Fruit fly (Drosophila melanogaster) whole organism, prepupa: Measurements from ENCODE around the gene Nepl18.

Experiments used
- Blimp-1 ChIP-seq: fragments of 200-800 bp; sonication (Bioruptor generic); optimal IDR thresholded peaks from 3 replicates; lab custom pipeline; 2017; ENCODE audit warnings: missing biosample characterization, missing genetic modification characterization, mild to moderate bottlenecking, moderate library complexity, missing genetic modification reagents
- CG10631 ChIP-seq: fragments of 200-800 bp; sonication (Bioruptor generic); optimal IDR thresholded peaks from 2 replicates; lab custom pipeline; 2016; ENCODE audit warnings: missing biosample characterization, missing genetic modification characterization
- CG10669 ChIP-seq: fragments of 200-800 bp; sonication (Bioruptor generic); optimal IDR thresholded peaks from 3 replicates; lab custom pipeline; 2018; ENCODE audit warnings: missing biosample characterization, mild to moderate bottlenecking, missing genetic modification characterization, moderate library complexity
- CG11294 ChIP-seq: fragments of 200-800 bp; sonication (Bioruptor generic); IDR thresholded peaks from 2 replicates; pipeline ENCODE4 v1.3.6; 2022; ENCODE audit warnings: missing biosample characterization, missing genetic modification characterization
- CG11902 ChIP-seq: fragments of 200-800 bp; sonication (Bioruptor generic); optimal IDR thresholded peaks from 3 replicates; lab custom pipeline; 2016; ENCODE audit warnings: missing biosample characterization, missing genetic modification characterization
- CG15336 ChIP-seq: fragments of 200-800 bp; sonication (Bioruptor generic); IDR thresholded peaks from 2 replicates; pipeline ENCODE4 v1.3.6; 2022; ENCODE audit warnings: missing biosample characterization, missing genetic modification characterization
- CG16779 ChIP-seq: fragments of 200-800 bp; sonication (Bioruptor generic); optimal IDR thresholded peaks from 3 replicates; lab custom pipeline; 2017; ENCODE audit warnings: missing biosample characterization, mild to moderate bottlenecking, missing genetic modification characterization
- CG3032 ChIP-seq: fragments of 200-800 bp; optimal IDR thresholded peaks from 2 replicates; lab custom pipeline; 2019; ENCODE audit warnings: missing biosample characterization, mild to moderate bottlenecking, missing genetic modification characterization, moderate library complexity
- CG31627 ChIP-seq: fragments of 200-800 bp; sonication (Bioruptor generic); optimal IDR thresholded peaks from 3 replicates; lab custom pipeline; 2016; ENCODE audit warnings: missing biosample characterization, missing genetic modification characterization
- CG32006 ChIP-seq: fragments of 200-800 bp; sonication (Bioruptor generic); optimal IDR thresholded peaks from 3 replicates; lab custom pipeline; 2017; ENCODE audit warnings: missing biosample characterization, mild to moderate bottlenecking, missing genetic modification characterization
- CG34406 ChIP-seq: fragments of 200-800 bp; sonication (Bioruptor generic); optimal IDR thresholded peaks from 3 replicates; lab custom pipeline; 2016; ENCODE audit warnings: missing biosample characterization, missing genetic modification characterization
- CG3919 ChIP-seq: fragments of 200-800 bp; sonication (Bioruptor generic); optimal IDR thresholded peaks from 3 replicates; lab custom pipeline; 2016; ENCODE audit warnings: missing biosample characterization, missing genetic modification characterization
- CG4318 ChIP-seq: fragments of 200-800 bp; sonication (Bioruptor generic); optimal IDR thresholded peaks from 3 replicates; lab custom pipeline; 2017; ENCODE audit warnings: missing biosample characterization, mild to moderate bottlenecking, missing genetic modification characterization
- CG6163 ChIP-seq: fragments of 200-800 bp; sonication (Bioruptor generic); IDR thresholded peaks from 3 replicates; pipeline ENCODE4 v1.3.6; 2022; ENCODE audit warnings: missing biosample characterization, missing genetic modification characterization
- CG6276 ChIP-seq: fragments of 200-800 bp; sonication (Bioruptor generic); optimal IDR thresholded peaks from 2 replicates; lab custom pipeline; 2017; ENCODE audit warnings: missing biosample characterization, mild to moderate bottlenecking, missing genetic modification characterization
- CG6808 ChIP-seq: fragments of 200-800 bp; sonication (Bioruptor generic); optimal IDR thresholded peaks from 3 replicates; lab custom pipeline; 2017; ENCODE audit warnings: missing biosample characterization, missing genetic modification characterization, mild to moderate bottlenecking, moderate library complexity, missing genetic modification reagents
- CG7368 ChIP-seq: fragments of 200-800 bp; sonication (Bioruptor generic); optimal IDR thresholded peaks from 3 replicates; lab custom pipeline; 2016; ENCODE audit warnings: missing biosample characterization, missing genetic modification characterization
- CG8119 ChIP-seq: fragments of 200-800 bp; sonication (Bioruptor generic); IDR thresholded peaks from 3 replicates; pipeline ENCODE4 v1.3.6; 2022; ENCODE audit warnings: missing biosample characterization, missing genetic modification characterization
- CG8319 ChIP-seq: fragments of 200-800 bp; sonication (Bioruptor generic); optimal IDR thresholded peaks from 3 replicates; lab custom pipeline; 2016; ENCODE audit warnings: missing biosample characterization, missing genetic modification characterization
- CG8632 ChIP-seq: fragments of 200-800 bp; sonication (Bioruptor generic); optimal IDR thresholded peaks from 3 replicates; lab custom pipeline; 2016; ENCODE audit warnings: missing biosample characterization, missing genetic modification characterization
- CG9139 ChIP-seq: fragments of 200-800 bp; sonication (Bioruptor generic); optimal IDR thresholded peaks from 3 replicates; lab custom pipeline; 2017; ENCODE audit warnings: missing biosample characterization, mild to moderate bottlenecking, missing genetic modification characterization
- Eip78C ChIP-seq: fragments of 200-800 bp; sonication (Bioruptor generic); peaks from one replicate; lab custom pipeline; 2016; ENCODE audit warnings: missing biosample characterization, missing genetic modification characterization
- Eip93F ChIP-seq: fragments of 200-800 bp; sonication (Bioruptor generic); optimal IDR thresholded peaks from 2 replicates; lab custom pipeline; 2016; ENCODE audit warnings: missing biosample characterization, mild to moderate bottlenecking, missing genetic modification characterization
- Ets21C ChIP-seq: fragments of 200-800 bp; sonication (Bioruptor generic); optimal IDR thresholded peaks from 3 replicates; lab custom pipeline; 2016; ENCODE audit warnings: missing biosample characterization, missing genetic modification characterization
- Ets96B ChIP-seq: fragments of 200-800 bp; optimal IDR thresholded peaks from 2 replicates; lab custom pipeline; 2019; ENCODE audit warnings: missing biosample characterization, mild to moderate bottlenecking, missing genetic modification characterization, moderate library complexity
- Gug ChIP-seq: fragments of 200-800 bp; sonication (Bioruptor generic); IDR thresholded peaks from 2 replicates; pipeline ENCODE4 v1.3.6; 2022; ENCODE audit warnings: missing biosample characterization, missing genetic modification characterization
- Hr38 ChIP-seq: sonication (Bioruptor generic); optimal IDR thresholded peaks from 2 replicates; lab custom pipeline; 2016; ENCODE audit warnings: missing biosample characterization, missing genetic modification characterization
- Hr4 ChIP-seq: fragments of 200-800 bp; sonication (Bioruptor generic); optimal IDR thresholded peaks from 3 replicates; lab custom pipeline; 2016; ENCODE audit warnings: missing biosample characterization, missing genetic modification characterization
- Lpt ChIP-seq: fragments of 200-800 bp; sonication (Bioruptor generic); optimal IDR thresholded peaks from 3 replicates; lab custom pipeline; 2016; ENCODE audit warnings: missing biosample characterization, missing genetic modification characterization
- Met ChIP-seq: fragments of 200-800 bp; sonication (Bioruptor generic); optimal IDR thresholded peaks from 3 replicates; lab custom pipeline; 2016; ENCODE audit warnings: missing biosample characterization, missing genetic modification characterization
- OdsH ChIP-seq: fragments of 200-800 bp; sonication (Bioruptor generic); optimal IDR thresholded peaks from 3 replicates; lab custom pipeline; 2016; ENCODE audit warnings: missing biosample characterization, missing genetic modification characterization
- Smox ChIP-seq: fragments of 200-800 bp; sonication (Bioruptor generic); optimal IDR thresholded peaks from 3 replicates; lab custom pipeline; 2016; ENCODE audit warnings: missing biosample characterization, missing genetic modification characterization
- Sox102F ChIP-seq: fragments of 200-800 bp; sonication (Bioruptor generic); optimal IDR thresholded peaks from 2 replicates; lab custom pipeline; 2016; ENCODE audit warnings: missing biosample characterization, mild to moderate bottlenecking, missing genetic modification characterization
- Sox15 ChIP-seq: fragments of 200-800 bp; sonication (Bioruptor generic); optimal IDR thresholded peaks from 3 replicates; lab custom pipeline; 2016; ENCODE audit warnings: missing biosample characterization, missing genetic modification characterization
- achi ChIP-seq: fragments of 200-800 bp; sonication (Bioruptor generic); optimal IDR thresholded peaks from 3 replicates; lab custom pipeline; 2016; ENCODE audit warnings: missing biosample characterization, missing genetic modification characterization
- dac ChIP-seq: fragments of 200-800 bp; sonication (Bioruptor generic); optimal IDR thresholded peaks from 2 replicates; lab custom pipeline; 2017; ENCODE audit warnings: missing biosample characterization, mild to moderate bottlenecking, missing genetic modification characterization
- dsx ChIP-seq: fragments of 200-800 bp; optimal IDR thresholded peaks from 3 replicates; lab custom pipeline; 2019; ENCODE audit warnings: missing biosample characterization, mild to moderate bottlenecking, missing genetic modification characterization, moderate library complexity; ENCODE audit not compliant: poor library complexity, severe bottlenecking
- eg ChIP-seq: fragments of 200-800 bp; sonication (Bioruptor generic); IDR thresholded peaks from 3 replicates; pipeline ENCODE4 v1.3.6; 2022; ENCODE audit warnings: missing biosample characterization, missing genetic modification characterization
- esn ChIP-seq: fragments of 200-800 bp; sonication (Bioruptor generic); optimal IDR thresholded peaks from 2 replicates; lab custom pipeline; 2016; ENCODE audit warnings: missing biosample characterization, mild to moderate bottlenecking, missing genetic modification characterization, moderate library complexity
- fd59A ChIP-seq: fragments of 200-800 bp; sonication (Bioruptor generic); optimal IDR thresholded peaks from 2 replicates; lab custom pipeline; 2017; ENCODE audit warnings: missing biosample characterization, mild to moderate bottlenecking, missing genetic modification characterization, missing genetic modification reagents
- fd85E ChIP-seq: fragments of 200-800 bp; sonication (Bioruptor generic); optimal IDR thresholded peaks from 3 replicates; lab custom pipeline; 2016; ENCODE audit warnings: missing biosample characterization, missing genetic modification characterization
- net ChIP-seq: fragments of 200-800 bp; sonication (Bioruptor generic); optimal IDR thresholded peaks from 3 replicates; lab custom pipeline; 2016; ENCODE audit warnings: missing biosample characterization, missing genetic modification characterization
- pdm3 ChIP-seq: fragments of 200-800 bp; sonication (Bioruptor generic); optimal IDR thresholded peaks from 3 replicates; lab custom pipeline; 2016; ENCODE audit warnings: missing biosample characterization, missing genetic modification characterization
- salr ChIP-seq, 2 experiments: fragments of 200-800 bp; sonication (Bioruptor generic); optimal IDR thresholded peaks; 3 replicates each; lab custom pipeline; 2016 to 2018; ENCODE audit warnings: missing biosample characterization in 2 of 2, missing genetic modification characterization in 2 of 2, mild to moderate bottlenecking in 1 of 2
- spab ChIP-seq: fragments of 200-800 bp; sonication (Bioruptor generic); optimal IDR thresholded peaks from 2 replicates; lab custom pipeline; 2017; ENCODE audit warnings: missing biosample characterization, mild to moderate bottlenecking, missing genetic modification characterization, missing genetic modification reagents
- svp ChIP-seq: fragments of 200-800 bp; sonication (Bioruptor generic); peaks from one replicate; lab custom pipeline; 2016; ENCODE audit warnings: missing biosample characterization, missing genetic modification characterization
- topi ChIP-seq: fragments of 200-800 bp; sonication (Bioruptor generic); optimal IDR thresholded peaks from 3 replicates; lab custom pipeline; 2016; ENCODE audit warnings: missing biosample characterization, missing genetic modification characterization

The Nepl18 gene

DNA sequence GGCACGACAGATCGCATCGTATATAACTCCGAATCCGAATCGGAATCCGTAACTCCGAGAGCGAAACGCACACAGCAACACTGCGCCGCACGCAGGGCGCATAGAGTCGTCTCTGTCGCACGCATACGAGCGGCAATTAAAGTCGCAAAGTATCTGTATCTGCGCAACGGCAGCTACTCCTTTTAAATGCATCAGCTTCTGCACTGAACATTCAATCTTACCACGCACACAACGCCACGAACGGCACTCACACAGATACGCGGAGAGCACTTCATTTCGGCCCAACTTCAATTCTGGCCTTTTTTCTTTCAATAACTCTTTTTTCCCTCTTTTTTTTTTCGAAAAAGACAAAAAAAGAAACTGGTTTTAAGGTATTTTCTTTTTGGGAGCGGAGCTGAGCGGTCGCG, 17.2 kb upstream of the Nepl18 start (continued):
- peak; percentile 14 for TF ChIP-seq dac (GFP tag; lab: Kevin White, UChicago)
- peak; percentile 85 for TF ChIP-seq eg (GFP tag; lab: Robert Waterston, UW)
- TF ChIP-seq Sox15 = no peak
- no peak for TF ChIP-seq svp (GFP tag; lab: Kevin White, UChicago)
- TF ChIP-seq CG31627 (GFP tag; lab: Kevin White, UChicago) = no peak
- TF ChIP-seq achi (GFP tag; lab: Kevin White, UChicago) = peak; percentile 59
- TF ChIP-seq CG8119 (GFP tag; lab: Robert Waterston, UW) = peak; percentile 86
- TF ChIP-seq CG6163 (GFP tag; lab: Robert Waterston, UW) = peak; percentile 92
- peak; percentile 72 for TF ChIP-seq CG3032 (tag; lab: Kevin White, UChicago)
- peak; percentile 30 for TF ChIP-seq OdsH
- peak; percentile 72 for TF ChIP-seq CG3919 (GFP tag; lab: Kevin White, UChicago)
- TF ChIP-seq Blimp-1 (GFP tag; lab: Kevin White, UChicago) = peak; percentile 30
- no peak for TF ChIP-seq CG11294
- TF ChIP-seq CG32006 (GFP tag; lab: Kevin White, UChicago) = peak; percentile 63
- peak; percentile 21 for TF ChIP-seq fd85E (GFP tag; lab: Kevin White, UChicago)
- TF ChIP-seq fd59A (GFP tag; lab: Kevin White, UChicago) = peak; percentile 69
- TF ChIP-seq Ets21C (GFP tag; lab: Kevin White, UChicago) = no peak
- TF ChIP-seq Hr38 = no peak
- peak; percentile 37 to 46 for TF ChIP-seq salr (GFP tag; optimal IDR thresholded peaks at IDR 0.05; lab: Kevin White, UChicago)
- peak; percentile 83 for TF ChIP-seq CG10669 (GFP tag; lab: Kevin White, UChicago)
- peak; percentile 29 for TF ChIP-seq topi (GFP tag; lab: Kevin White, UChicago)
- TF ChIP-seq CG9139 (GFP tag; lab: Kevin White, UChicago) = peak; percentile 97

DNA sequence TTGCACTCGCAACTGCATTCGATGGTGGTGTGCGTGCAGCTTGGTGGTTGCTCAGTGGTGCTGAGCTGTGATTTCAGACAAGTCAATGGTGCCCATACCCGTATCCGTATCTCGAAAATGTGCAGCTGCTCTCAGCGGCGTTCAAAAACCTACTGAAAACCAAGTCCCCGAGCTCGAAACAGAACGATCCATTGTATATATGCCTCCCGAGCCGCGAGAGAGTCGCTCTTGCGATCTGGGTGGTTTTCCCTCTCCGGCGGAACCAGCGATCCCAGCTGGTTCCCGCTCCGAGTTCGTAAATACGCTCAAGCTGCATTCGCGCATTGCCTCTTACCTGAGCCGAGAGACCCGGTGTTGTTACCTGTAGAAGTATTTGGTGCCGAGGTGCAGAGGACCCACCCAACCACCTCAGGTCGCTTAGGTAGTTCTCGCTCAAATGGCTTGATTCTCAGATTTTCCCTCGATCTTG, 16.3 kb upstream of the Nepl18 start, which contains the start of gene Inx3:
TSS of gene Inx3 (minus strand) at position 440 of the 469 bp plus-strand sequence.
- TF ChIP-seq dsx (GFP tag; lab: Kevin White, UChicago) (peak; percentile 81), Blimp-1 (GFP tag; lab: Kevin White, UChicago) (no peak), OdsH (no peak), spab (GFP tag; lab: Kevin White, UChicago) (no peak), CG3032 (tag; lab: Kevin White, UChicago) (peak; percentile 15), CG11294 (no peak), CG6163 (GFP tag; lab: Robert Waterston, UW) (peak; percentile 60; the same call in 2 of the 3 replicates), CG6808 (GFP tag; lab: Kevin White, UChicago) (peak; percentile 97), Ets21C (GFP tag; lab: Kevin White, UChicago) (no peak), Met (GFP tag; lab: Kevin White, UChicago) (peak; percentile 29), Eip93F (GFP tag; lab: Kevin White, UChicago) (no peak), Smox (no peak), fd85E (GFP tag; lab: Kevin White, UChicago) (peak; percentile 4), CG11902 (no peak), pdm3 (GFP tag; lab: Kevin White, UChicago) (no peak), CG8119 (GFP tag; lab: Robert Waterston, UW) (peak; percentile 28; the same call in 1 of the 3 replicates), achi (GFP tag; lab: Kevin White, UChicago) (no peak), topi (GFP tag; lab: Kevin White, UChicago) (no peak), Hr4 (GFP tag; lab: Kevin White, UChicago) (no peak), CG34406 (GFP tag; lab: Kevin White, UChicago) (no peak), Gug (no peak), Sox15 (no peak), CG32006 (GFP tag; lab: Kevin White, UChicago) (no peak), CG10631 (GFP tag; lab: Kevin White, UChicago) (no peak), Hr38 (peak; percentile 0), Ets96B (tag; lab: Kevin White, UChicago) (no peak), Lpt (GFP tag; lab: Kevin White, UChicago) (no peak), CG16779 (peak; percentile 40), CG7368 (no peak), dac (GFP tag; lab: Kevin White, UChicago) (no peak), Eip78C (peak; percentile 88), CG9139 (GFP tag; lab: Kevin White, UChicago) (peak; percentile 24), net (peak; percentile 15), CG8632 (GFP tag; lab: Kevin White, UChicago) (no peak), CG3919 (GFP tag; lab: Kevin White, UChicago) (peak; percentile 30), esn (peak; percentile 23), CG8319 (GFP tag; lab: Kevin White, UChicago) (no peak), CG6276 (GFP tag; lab: Kevin White, UChicago) (no peak), CG15336 (GFP tag; lab: Robert Waterston, UW) (peak; percentile 44; the same call in 1 of the 2 replicates), CG4318 (GFP tag; lab: Kevin White, UChicago) (no peak), Sox102F (GFP tag; lab: Kevin White, UChicago) (peak; percentile 40)
